Worm (Caenorhabditis elegans) whole organism, L4 larva: Measurements from ENCODE around the gene F58G1.2.

ENCODE experiments used
- D1046.2 ChIP-seq: fragments of 200-800 bp; sonication (Bioruptor generic); IDR thresholded peaks from 2 replicates; pipeline ENCODE4 v1.3.6; 2022; ENCODE audit warnings: missing genetic modification characterization, missing compliant biosample characterization
- F10B5.3 ChIP-seq: sonication (generic microtip); optimal IDR thresholded peaks from 2 replicates; lab custom pipeline; 2016; ENCODE audit warnings: mild to moderate bottlenecking, missing genetic modification characterization, missing compliant biosample characterization
- F26F4.8 ChIP-seq: fragments of 200-800 bp; sonication (Bioruptor generic); conservative IDR thresholded peaks from 2 replicates; pipeline ENCODE4 v1.3.6; 2022; ENCODE audit warnings: missing genetic modification characterization, missing compliant biosample characterization
- F44E2.7 ChIP-seq: fragments of 200-800 bp; sonication (Bioruptor generic); IDR thresholded peaks from 2 replicates; pipeline ENCODE4 v2.1.2; 2022; ENCODE audit warnings: missing genetic modification characterization, missing compliant biosample characterization
- R02D3.7 ChIP-seq: fragments of 150-350 bp; sonication (generic microtip); optimal IDR thresholded peaks from 3 replicates; lab custom pipeline; 2014; ENCODE audit warnings: missing biosample characterization, missing genetic modification characterization
- T26A8.4 ChIP-seq: fragments of 200-800 bp; sonication (Bioruptor generic); IDR thresholded peaks from 2 replicates; pipeline ENCODE4 v1.3.6; 2022; ENCODE audit warnings: missing genetic modification characterization, missing compliant biosample characterization
- Y48G9A.11 ChIP-seq: fragments of 200-800 bp; sonication (Bioruptor generic); IDR thresholded peaks from 2 replicates; pipeline ENCODE4 v1.3.6; 2022; ENCODE audit warnings: missing genetic modification reagents, missing genetic modification characterization, missing compliant biosample characterization
- Y5F2A.4 ChIP-seq: fragments of 200-800 bp; sonication (Bioruptor generic); optimal IDR thresholded peaks from 2 replicates; lab custom pipeline; 2018; ENCODE audit warnings: mild to moderate bottlenecking, missing genetic modification characterization, missing compliant biosample characterization
- aha-1 ChIP-seq: fragments of 150-350 bp; peaks from one replicate; lab custom pipeline; 2014; ENCODE audit warnings: missing biosample characterization, missing genetic modification characterization
- arid-1 ChIP-seq: fragments of 200-800 bp; sonication (Bioruptor generic); conservative IDR thresholded peaks from 2 replicates; pipeline ENCODE4 v1.3.6; 2022; ENCODE audit warnings: missing genetic modification reagents, missing genetic modification characterization, missing compliant biosample characterization
- ceh-28 ChIP-seq: fragments of 150-350 bp; optimal IDR thresholded peaks from 2 replicates; lab custom pipeline; 2014; ENCODE audit warnings: missing biosample characterization, missing genetic modification reagents, missing genetic modification characterization
- ces-1 ChIP-seq: fragments of 150-350 bp; sonication (generic microtip); optimal IDR thresholded peaks from 4 replicates; lab custom pipeline; 2014; ENCODE audit warnings: missing biosample characterization, missing genetic modification reagents, missing genetic modification characterization
- ctbp-1 ChIP-seq: fragments of 200-800 bp; sonication (Bioruptor generic); IDR thresholded peaks from 2 replicates; pipeline ENCODE4 v1.3.6; 2022; ENCODE audit warnings: missing genetic modification reagents, missing genetic modification characterization, missing compliant biosample characterization
- daf-12 ChIP-seq: fragments of 150-350 bp; optimal IDR thresholded peaks from 2 replicates; lab custom pipeline; 2014; ENCODE audit warnings: missing biosample characterization, missing genetic modification reagents, missing genetic modification characterization
- dmd-6 ChIP-seq: fragments of 200-800 bp; sonication (Bioruptor generic); IDR thresholded peaks from 2 replicates; pipeline ENCODE4 v1.3.6; 2022; ENCODE audit warnings: missing genetic modification reagents, missing genetic modification characterization, missing compliant biosample characterization
- dmd-9 ChIP-seq: fragments of 200-800 bp; sonication (Bioruptor generic); IDR thresholded peaks from 2 replicates; pipeline ENCODE4 v1.3.6; 2022; ENCODE audit warnings: missing genetic modification reagents, missing genetic modification characterization, missing compliant biosample characterization
- fkh-10 ChIP-seq: fragments of 150-350 bp; optimal IDR thresholded peaks from 2 replicates; lab custom pipeline; 2014; ENCODE audit warnings: missing biosample characterization, missing genetic modification reagents, missing genetic modification characterization
- fos-1 ChIP-seq: fragments of 150-350 bp; optimal IDR thresholded peaks from 2 replicates; lab custom pipeline; 2014; ENCODE audit warnings: missing biosample characterization, missing genetic modification characterization
- hlh-11 ChIP-seq: fragments of 200-800 bp; sonication (Bioruptor generic); optimal IDR thresholded peaks from 2 replicates; lab custom pipeline; 2018; ENCODE audit warnings: mild to moderate bottlenecking, missing genetic modification characterization, missing compliant biosample characterization
- lin-13 ChIP-seq: fragments of 150-350 bp; optimal IDR thresholded peaks from 2 replicates; lab custom pipeline; 2014; ENCODE audit warnings: missing biosample characterization, missing genetic modification reagents, missing genetic modification characterization
- lin-38 ChIP-seq: fragments of 200-800 bp; sonication (Bioruptor generic); IDR thresholded peaks from 2 replicates; pipeline ENCODE4 v1.3.6; 2022; ENCODE audit warnings: missing genetic modification reagents, missing genetic modification characterization, missing compliant biosample characterization
- lir-3 ChIP-seq: sonication (generic microtip); optimal IDR thresholded peaks from 2 replicates; lab custom pipeline; 2016; ENCODE audit warnings: mild to moderate bottlenecking, missing genetic modification characterization, missing compliant biosample characterization
- lsy-2 ChIP-seq, 2 experiments: fragments of 150-350 bp in 1 of 2; sonication (generic microtip) in 1 of 2; optimal IDR thresholded peaks; 2 replicates each; lab custom pipeline; 2014 to 2017; ENCODE audit warnings: missing biosample characterization in 2 of 2, missing genetic modification characterization in 2 of 2
- mep-1 ChIP-seq: fragments of 150-350 bp; sonication (generic microtip); optimal IDR thresholded peaks from 3 replicates; lab custom pipeline; 2014; ENCODE audit warnings: missing biosample characterization, missing genetic modification characterization
- mes-2 ChIP-seq: sonication (generic microtip); optimal IDR thresholded peaks from 2 replicates; lab custom pipeline; 2016; ENCODE audit warnings: missing genotype, mild to moderate bottlenecking, missing genetic modification characterization, missing compliant biosample characterization; ENCODE audit not compliant: poor library complexity, severe bottlenecking
- mxl-3 ChIP-seq: fragments of 200-800 bp; sonication (Bioruptor generic); optimal IDR thresholded peaks from 2 replicates; lab custom pipeline; 2018; ENCODE audit warnings: mild to moderate bottlenecking, missing genetic modification characterization, missing compliant biosample characterization
- nhr-111 ChIP-seq: fragments of 200-800 bp; sonication (Bioruptor generic); optimal IDR thresholded peaks from 2 replicates; lab custom pipeline; 2018; ENCODE audit warnings: mild to moderate bottlenecking, missing genetic modification characterization, missing compliant biosample characterization
- nhr-237 ChIP-seq: sonication (generic microtip); optimal IDR thresholded peaks from 2 replicates; lab custom pipeline; 2017; ENCODE audit warnings: missing biosample characterization, missing genetic modification characterization
- nhr-25 ChIP-seq: sonication (generic microtip); optimal IDR thresholded peaks from 2 replicates; lab custom pipeline; 2017; ENCODE audit warnings: missing genetic modification characterization, mild to moderate bottlenecking, missing compliant biosample characterization, antibody characterized with exemption, moderate library complexity, borderline replicate concordance; ENCODE audit not compliant: insufficient read depth
- nhr-41 ChIP-seq: fragments of 200-800 bp; sonication (Bioruptor generic); IDR thresholded peaks from 2 replicates; pipeline ENCODE4 v1.3.6; 2022; ENCODE audit warnings: missing genetic modification reagents, missing genetic modification characterization, missing compliant biosample characterization
- nhr-48 ChIP-seq: sonication (generic microtip); optimal IDR thresholded peaks from 2 replicates; lab custom pipeline; 2016; ENCODE audit warnings: mild to moderate bottlenecking, missing genetic modification characterization, missing compliant biosample characterization
- nhr-76 ChIP-seq: fragments of 150-350 bp; optimal IDR thresholded peaks from 2 replicates; lab custom pipeline; 2014; ENCODE audit warnings: missing biosample characterization, missing genetic modification characterization
- php-3 ChIP-seq: fragments of 200-800 bp; sonication (Bioruptor generic); IDR thresholded peaks from 2 replicates; pipeline ENCODE4 v1.3.6; 2022; ENCODE audit warnings: missing genetic modification reagents, missing genetic modification characterization, missing compliant biosample characterization
- pqm-1 ChIP-seq: sonication (generic microtip); optimal IDR thresholded peaks from 2 replicates; lab custom pipeline; 2017; ENCODE audit warnings: missing biosample characterization, missing genetic modification characterization
- rbr-2 ChIP-seq: sonication (generic microtip); optimal IDR thresholded peaks from 2 replicates; lab custom pipeline; 2016; ENCODE audit warnings: missing genotype, missing genetic modification characterization, missing compliant biosample characterization
- set-16 ChIP-seq: fragments of 200-800 bp; sonication (Bioruptor generic); IDR thresholded peaks from 2 replicates; pipeline ENCODE4 v1.3.6; 2022; ENCODE audit warnings: missing genetic modification reagents, missing genetic modification characterization, missing compliant biosample characterization
- snpc-4 ChIP-seq: fragments of 150-350 bp; optimal IDR thresholded peaks from 2 replicates; lab custom pipeline; 2014; ENCODE audit warnings: missing biosample characterization, missing genetic modification characterization
- tag-97 ChIP-seq: fragments of 200-800 bp; sonication (Bioruptor generic); IDR thresholded peaks from 2 replicates; pipeline ENCODE4 v1.3.6; 2022; ENCODE audit warnings: missing genetic modification characterization, missing compliant biosample characterization
- unc-130 ChIP-seq: sonication (generic microtip); optimal IDR thresholded peaks from 2 replicates; lab custom pipeline; 2016; ENCODE audit warnings: missing genetic modification reagents, missing genetic modification characterization, missing compliant biosample characterization
- unc-62 ChIP-seq, 3 experiments: fragments of 150-350 bp in 1 of 3; sonication (generic microtip); optimal IDR thresholded peaks in 2 of 3; peaks in 1 of 3; 1 replicate in 1 of 3; 2 replicates in 2 of 3; lab custom pipeline; 2014 to 2017; ENCODE audit warnings: missing biosample characterization in 3 of 3, missing genetic modification characterization in 3 of 3, missing genetic modification reagents in 3 of 3, missing genotype in 1 of 3
- vab-7 ChIP-seq: fragments of 200-800 bp; sonication (Bioruptor generic); IDR thresholded peaks from 2 replicates; pipeline ENCODE4 v1.3.6; 2022; ENCODE audit warnings: missing genetic modification reagents, missing genetic modification characterization, missing compliant biosample characterization
- zag-1 ChIP-seq: fragments of 150-350 bp; optimal IDR thresholded peaks from 2 replicates; lab custom pipeline; 2014; ENCODE audit warnings: missing biosample characterization, missing genetic modification characterization

The F58G1.2 gene

DNA sequence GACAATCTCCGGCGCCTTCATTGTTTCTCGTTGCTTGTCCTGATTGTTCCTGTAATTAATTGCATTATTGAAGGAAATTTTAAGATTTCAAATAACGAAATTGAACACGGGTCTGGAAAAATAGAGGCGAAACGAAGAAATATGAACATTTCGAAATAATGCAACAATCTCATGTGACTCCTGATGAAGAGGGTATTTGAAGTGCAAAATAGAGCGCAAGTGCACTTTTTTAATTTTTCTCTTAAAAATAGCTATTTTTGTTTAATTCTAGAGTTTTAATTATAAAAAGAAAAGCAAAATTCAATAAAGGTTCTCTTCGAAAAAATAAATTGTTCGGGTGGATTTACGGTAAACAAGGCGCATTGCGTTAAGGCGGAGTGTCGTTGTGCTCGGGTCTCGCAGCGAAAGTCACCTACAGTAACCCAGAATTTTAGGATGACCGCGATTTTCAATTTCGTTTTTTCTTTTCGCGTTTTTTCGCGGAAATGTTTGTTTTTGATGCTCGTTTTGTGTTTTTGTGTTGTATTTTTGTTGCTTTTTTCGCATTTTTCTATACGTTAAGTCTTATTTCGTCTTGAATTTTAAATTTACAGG lies at the start of gene F58G1.2, which contains the start of gene wago-4:
TSS of gene F58G1.2 (minus strand) at position 51 of the 594 bp plus-strand sequence.
TSS of gene wago-4 (plus strand) at position 592 of the 594 bp plus-strand sequence.
- TF ChIP-seq lin-38 (GFP tag; lab: Robert Waterston, UW) (peak; percentile 51; the same call in 1 of the 2 replicates), fos-1 (tag; lab: Kevin White, UChicago) (no peak), Y48G9A.11 (GFP tag; lab: Robert Waterston, UW) (peak; percentile 100), arid-1 (GFP tag; lab: Robert Waterston, UW) (no peak), lsy-2 (tag; optimal IDR thresholded peaks at IDR 0.05; lab: Kevin White, UChicago) (peak in 1 of 2 experiments; percentile 87), mes-2 (tag; lab: Kevin White, UChicago) (peak; percentile 56), R02D3.7 (peak; percentile 60), unc-130 (GFP tag; lab: Kevin White, UChicago) (peak; percentile 72), lin-13 (GFP tag; lab: Kevin White, UChicago) (peak; percentile 34)
- TF ChIP-seq, all 104 proteins: peak for 7

DNA sequence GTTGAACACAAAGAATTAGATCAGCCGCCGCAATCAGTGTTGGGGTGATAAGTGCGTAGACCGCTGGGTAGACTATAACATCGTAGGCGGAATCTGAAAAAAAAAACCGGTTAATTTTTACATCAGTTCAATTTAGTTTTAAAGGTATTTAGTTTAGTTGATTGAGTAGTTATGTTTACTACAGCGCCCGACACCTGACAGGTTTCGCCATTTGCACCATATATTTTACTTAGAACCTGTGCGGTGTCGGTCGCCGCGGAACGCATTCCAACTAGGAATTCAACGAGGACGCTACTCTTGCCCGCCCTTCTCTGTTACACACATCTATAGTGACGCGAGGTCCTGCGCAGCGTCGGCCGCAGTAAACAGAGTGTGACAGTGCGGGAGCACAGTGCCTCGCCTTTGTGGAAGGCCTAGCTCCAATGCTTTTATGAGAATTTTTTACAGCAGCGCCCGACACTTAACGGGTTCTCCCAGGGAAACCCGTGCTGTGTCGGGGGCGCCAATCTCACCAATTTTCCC lies 49.7 kb upstream of the F58G1.2 start:
- no peak for TF ChIP-seq Y5F2A.4 (GFP tag; lab: Kevin White, UChicago)
- TF ChIP-seq T26A8.4: no peak
- TF ChIP-seq snpc-4 (tag; lab: Kevin White, UChicago): peak; percentile 16

DNA sequence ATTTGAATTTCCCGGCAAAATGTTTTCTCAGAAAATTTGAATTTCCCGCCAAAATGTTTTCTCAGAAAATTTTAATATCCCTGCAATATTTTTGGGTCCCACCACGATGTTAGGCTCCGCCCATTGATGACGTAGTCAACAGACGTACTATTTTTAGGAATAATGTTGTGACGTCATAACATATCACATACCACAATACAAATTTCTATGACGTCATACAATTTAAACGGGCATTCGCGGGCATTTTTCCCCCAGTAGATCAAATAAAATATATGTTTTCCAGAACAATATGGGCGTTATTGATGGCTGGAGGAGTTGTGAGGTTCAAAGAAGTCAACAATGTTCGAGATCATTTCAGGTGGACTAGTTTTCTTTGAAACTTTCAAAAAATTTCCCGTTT lies 47.5 kb upstream of the F58G1.2 start:
- TF ChIP-seq F26F4.8 (GFP tag; lab: Robert Waterston, UW) (no peak), nhr-41 (no peak), F44E2.7 (no peak), aha-1 (tag; lab: Kevin White, UChicago) (peak; percentile 6), F10B5.3 (no peak), unc-62 (GFP tag; optimal IDR thresholded peaks at IDR 0.05 in 1 of 2; lab: Kevin White, UChicago) (no peak), unc-62 (tag; optimal IDR thresholded peaks at IDR 0.05; lab: Kevin White, UChicago) (no peak)

DNA sequence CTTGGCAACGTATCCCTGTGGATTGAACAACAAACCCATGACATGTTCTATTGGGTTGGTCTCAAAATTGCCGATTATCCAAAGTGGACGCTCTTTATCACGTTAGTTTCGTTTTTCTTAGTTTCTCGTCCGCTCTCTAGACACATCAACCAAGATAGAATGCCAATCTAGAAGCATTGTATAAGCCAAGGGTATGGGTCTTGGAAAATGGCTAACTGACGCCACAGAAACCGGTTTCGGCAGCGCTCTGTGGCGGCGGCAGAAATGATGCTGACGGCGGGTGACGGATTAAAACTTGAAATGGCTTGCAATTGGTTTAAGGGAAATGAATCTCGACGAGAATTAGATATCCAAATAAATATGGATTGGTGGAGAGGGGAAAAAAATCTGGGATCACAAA lies 46.8 kb upstream of the F58G1.2 start:
- TF ChIP-seq nhr-25 (tag; lab: Kevin White, UChicago): no peak
- TF ChIP-seq mxl-3: peak; percentile 44
- peak; percentile 45 for TF ChIP-seq hlh-11 (tag; lab: Kevin White, UChicago)

DNA sequence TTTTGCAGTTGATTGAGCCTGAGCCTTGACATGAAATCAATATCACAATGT lies 46.6 kb upstream of the F58G1.2 start, which contains the start of gene ptr-18:
TSS of gene ptr-18 (plus strand) at position 9 of the 51 bp plus-strand sequence.
- no peak for TF ChIP-seq php-3 (GFP tag; lab: Robert Waterston, UW)
- no peak for TF ChIP-seq lir-3
- no peak for TF ChIP-seq pqm-1 (tag; lab: Kevin White, UChicago)
- no peak for TF ChIP-seq lin-13 (GFP tag; lab: Kevin White, UChicago)
- no peak for TF ChIP-seq mxl-3
- no peak for TF ChIP-seq F44E2.7
- TF ChIP-seq rbr-2 (tag; lab: Kevin White, UChicago): no peak
- TF ChIP-seq nhr-48 (tag; lab: Kevin White, UChicago): no peak
- TF ChIP-seq fkh-10 (GFP tag; lab: Kevin White, UChicago): no peak
- TF ChIP-seq daf-12 (tag; lab: Kevin White, UChicago): no peak
- TF ChIP-seq D1046.2 (GFP tag; lab: Robert Waterston, UW): no peak
- TF ChIP-seq ces-1 (GFP tag; lab: Kevin White, UChicago): no peak
- TF ChIP-seq snpc-4 (tag; lab: Kevin White, UChicago): no peak

DNA sequence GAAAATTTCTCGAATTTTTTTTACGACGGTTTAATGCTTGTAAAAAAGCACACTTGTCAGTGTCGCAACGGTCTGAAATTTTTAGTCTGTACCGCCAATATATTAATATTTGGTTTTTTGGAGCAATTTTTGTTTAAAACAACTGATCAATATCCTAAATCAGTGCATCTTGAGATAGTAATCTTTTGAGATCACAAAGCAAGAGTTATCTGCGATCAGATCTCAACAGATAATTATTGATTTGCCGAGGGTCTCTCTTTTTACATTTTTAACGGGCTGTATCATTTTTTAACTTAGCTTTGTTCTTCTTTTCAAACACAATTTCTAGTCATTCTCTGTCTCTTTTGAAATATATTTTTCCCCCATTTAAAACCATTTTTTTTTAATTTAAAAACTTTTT lies 46.3 kb upstream of the F58G1.2 start:
- no peak for TF ChIP-seq nhr-76 (tag; lab: Kevin White, UChicago)
- TF ChIP-seq dmd-6: no peak
- no peak for TF ChIP-seq nhr-237 (tag; lab: Kevin White, UChicago)
- TF ChIP-seq daf-12 (tag; lab: Kevin White, UChicago): no peak
- TF ChIP-seq ces-1 (GFP tag; lab: Kevin White, UChicago): no peak
- TF ChIP-seq ceh-28: no peak
- TF ChIP-seq mep-1 (tag; lab: Kevin White, UChicago): no peak
- no peak for TF ChIP-seq set-16 (GFP tag; lab: Robert Waterston, UW)
- TF ChIP-seq vab-7 (GFP tag; lab: Robert Waterston, UW): no peak
- TF ChIP-seq tag-97: no peak
- TF ChIP-seq unc-62 (GFP tag; optimal IDR thresholded peaks at IDR 0.05 in 1 of 2; lab: Kevin White, UChicago): no peak
- TF ChIP-seq unc-62 (tag; optimal IDR thresholded peaks at IDR 0.05; lab: Kevin White, UChicago): no peak
- no peak for TF ChIP-seq zag-1 (tag; lab: Kevin White, UChicago)
- no peak for TF ChIP-seq dmd-9 (GFP tag; lab: Robert Waterston, UW)
- TF ChIP-seq nhr-111 (GFP tag; lab: Kevin White, UChicago): no peak
- no peak for TF ChIP-seq ctbp-1 (GFP tag; lab: Robert Waterston, UW)
